Fruit fly (Drosophila melanogaster) whole organism, embryonic: Measurements from ENCODE around the gene TTLL4B.
A peak's percentile ranks its signal among the peaks of the same experiment; 100 is the strongest.

ENCODE experiments used
- Atf-2 ChIP-seq: fragments of 200-800 bp; sonication (Bioruptor generic); optimal IDR thresholded peaks from 2 replicates; lab custom pipeline; 2016; ENCODE audit warnings: missing biosample characterization, missing genetic modification characterization
- B-H2 ChIP-seq: fragments of 200-800 bp; sonication (Bioruptor generic); optimal IDR thresholded peaks from 2 replicates; lab custom pipeline; 2018; ENCODE audit warnings: missing biosample characterization, mild to moderate bottlenecking, missing genetic modification characterization
- BtbVII ChIP-seq: fragments of 200-800 bp; sonication (Bioruptor generic); optimal IDR thresholded peaks from 3 replicates; lab custom pipeline; 2017; ENCODE audit warnings: missing biosample characterization, mild to moderate bottlenecking, missing genetic modification characterization
- CG10979 ChIP-seq: fragments of 200-800 bp; sonication (Bioruptor generic); optimal IDR thresholded peaks from 2 replicates; lab custom pipeline; 2018; ENCODE audit warnings: missing biosample characterization, mild to moderate bottlenecking, missing genetic modification characterization, moderate library complexity
- CG11456 ChIP-seq: fragments of 200-800 bp; sonication (Bioruptor generic); IDR thresholded peaks from 3 replicates; pipeline ENCODE4 v1.3.6; 2022; ENCODE audit warnings: missing biosample characterization, missing genetic modification characterization
- CG11504 ChIP-seq: fragments of 200-800 bp; sonication (Bioruptor generic); optimal IDR thresholded peaks from 3 replicates; lab custom pipeline; 2019; ENCODE audit warnings: missing biosample characterization, mild to moderate bottlenecking, missing genetic modification characterization, moderate library complexity
- CG12071 ChIP-seq: fragments of 200-800 bp; sonication (Bioruptor generic); optimal IDR thresholded peaks from 3 replicates; lab custom pipeline; 2018; ENCODE audit warnings: missing biosample characterization, mild to moderate bottlenecking, missing genetic modification characterization
- CG13424 ChIP-seq: fragments of 200-800 bp; sonication (Bioruptor generic); optimal IDR thresholded peaks from 2 replicates; lab custom pipeline; 2019; ENCODE audit warnings: missing biosample characterization, mild to moderate bottlenecking, missing genetic modification characterization, moderate library complexity
- CG15696 ChIP-seq: fragments of 200-800 bp; sonication (Bioruptor generic); optimal IDR thresholded peaks from 2 replicates; lab custom pipeline; 2019; ENCODE audit warnings: missing biosample characterization, mild to moderate bottlenecking, missing genetic modification characterization, moderate library complexity
- CG1603 ChIP-seq: fragments of 200-800 bp; sonication (Bioruptor generic); optimal IDR thresholded peaks from 2 replicates; lab custom pipeline; 2019; ENCODE audit warnings: missing biosample characterization, mild to moderate bottlenecking, missing genetic modification characterization, moderate library complexity
- CG17829 ChIP-seq: fragments of 200-800 bp; optimal IDR thresholded peaks from 2 replicates; lab custom pipeline; 2019; ENCODE audit warnings: missing biosample characterization, mild to moderate bottlenecking, missing genetic modification characterization, moderate library complexity
- CG30431 ChIP-seq: fragments of 200-800 bp; sonication (Bioruptor generic); optimal IDR thresholded peaks from 2 replicates; lab custom pipeline; 2017; ENCODE audit warnings: missing biosample characterization, missing genetic modification characterization
- CG33557 ChIP-seq: fragments of 200-800 bp; sonication (Bioruptor generic); optimal IDR thresholded peaks from 2 replicates; lab custom pipeline; 2019; ENCODE audit warnings: missing biosample characterization, mild to moderate bottlenecking, missing genetic modification characterization, moderate library complexity
- CG3995 ChIP-seq: fragments of 200-800 bp; sonication (Bioruptor generic); optimal IDR thresholded peaks from 3 replicates; lab custom pipeline; 2016; ENCODE audit warnings: missing biosample characterization, missing genetic modification characterization
- CG42726 ChIP-seq: fragments of 200-800 bp; sonication (Bioruptor generic); IDR thresholded peaks from 2 replicates; pipeline ENCODE4 v1.3.6; 2022; ENCODE audit warnings: missing biosample characterization, missing genetic modification characterization; ENCODE audit not compliant: partially characterized antibody
- CG43689 ChIP-seq: fragments of 200-800 bp; sonication (Bioruptor generic); IDR thresholded peaks from 2 replicates; pipeline ENCODE4 v1.3.6; 2022; ENCODE audit warnings: missing biosample characterization, missing genetic modification characterization
- CG6175 ChIP-seq: fragments of 200-800 bp; sonication (Bioruptor generic); IDR thresholded peaks from 3 replicates; pipeline ENCODE4 v1.3.6; 2022; ENCODE audit warnings: missing biosample characterization, missing genetic modification characterization
- CG6689 ChIP-seq: fragments of 200-800 bp; sonication (Bioruptor generic); IDR thresholded peaks from 2 replicates; pipeline ENCODE4 v1.3.6; 2022; ENCODE audit warnings: missing biosample characterization, missing genetic modification characterization
- CG6813 ChIP-seq: fragments of 200-800 bp; sonication (Bioruptor generic); optimal IDR thresholded peaks from 2 replicates; lab custom pipeline; 2017; ENCODE audit warnings: missing biosample characterization, missing genetic modification characterization, mild to moderate bottlenecking, moderate library complexity, missing genetic modification reagents
- CG8359 ChIP-seq: fragments of 200-800 bp; sonication (Bioruptor generic); optimal IDR thresholded peaks from 2 replicates; lab custom pipeline; 2017; ENCODE audit warnings: missing biosample characterization, mild to moderate bottlenecking, missing genetic modification characterization, borderline replicate concordance
- CG8388 ChIP-seq: fragments of 200-800 bp; sonication (Bioruptor generic); optimal IDR thresholded peaks from 2 replicates; lab custom pipeline; 2019; ENCODE audit warnings: missing biosample characterization, mild to moderate bottlenecking, missing genetic modification characterization, moderate library complexity
- Dad ChIP-seq: fragments of 200-800 bp; sonication (Bioruptor generic); optimal IDR thresholded peaks from 3 replicates; lab custom pipeline; 2016; ENCODE audit warnings: missing biosample characterization, missing genetic modification characterization
- E2f1 ChIP-seq: fragments of 200-800 bp; sonication (Bioruptor generic); IDR thresholded peaks from 2 replicates; pipeline ENCODE4 v1.3.6; 2022; ENCODE audit warnings: missing biosample characterization, missing genetic modification characterization
- Ets65A ChIP-seq: fragments of 200-800 bp; sonication (Bioruptor generic); peaks from one replicate; lab custom pipeline; 2016; ENCODE audit warnings: missing biosample characterization, missing genetic modification characterization
- H2.0 ChIP-seq: fragments of 200-800 bp; sonication (Bioruptor generic); IDR thresholded peaks from 2 replicates; pipeline ENCODE4 v1.3.6; 2022; ENCODE audit warnings: missing biosample characterization, missing genetic modification characterization
- HHEX ChIP-seq: fragments of 200-800 bp; sonication (Bioruptor generic); optimal IDR thresholded peaks from 3 replicates; lab custom pipeline; 2017; ENCODE audit warnings: missing biosample characterization, mild to moderate bottlenecking, missing genetic modification characterization, missing genetic modification reagents
- HLH3B ChIP-seq: fragments of 200-800 bp; sonication (Bioruptor generic); IDR thresholded peaks from 2 replicates; pipeline ENCODE4 v1.3.6; 2022; ENCODE audit warnings: missing biosample characterization, missing genetic modification characterization
- HmgD ChIP-seq: fragments of 200-800 bp; sonication (Bioruptor generic); optimal IDR thresholded peaks from 3 replicates; lab custom pipeline; 2016; ENCODE audit warnings: missing biosample characterization, missing genetic modification characterization
- Hsf ChIP-seq: fragments of 200-800 bp; sonication (Bioruptor generic); optimal IDR thresholded peaks from 3 replicates; lab custom pipeline; 2016; ENCODE audit warnings: missing biosample characterization, missing genetic modification characterization
- Mad ChIP-seq: fragments of 200-800 bp; sonication (Bioruptor generic); optimal IDR thresholded peaks from 2 replicates; lab custom pipeline; 2016; ENCODE audit warnings: missing biosample characterization, missing genetic modification characterization
- Myb ChIP-seq: fragments of 200-800 bp; sonication (Bioruptor generic); optimal IDR thresholded peaks from 2 replicates; lab custom pipeline; 2016; ENCODE audit warnings: missing biosample characterization, missing genetic modification characterization
- NFAT ChIP-seq: fragments of 200-800 bp; sonication (Bioruptor generic); IDR thresholded peaks from 2 replicates; pipeline ENCODE4 v1.3.6; 2022; ENCODE audit warnings: missing biosample characterization, missing genetic modification characterization
- Sox102F ChIP-seq: fragments of 200-800 bp; sonication (Bioruptor generic); optimal IDR thresholded peaks from 2 replicates; lab custom pipeline; 2018; ENCODE audit warnings: missing biosample characterization, mild to moderate bottlenecking, missing genetic modification characterization, moderate library complexity
- Taf1 ChIP-seq: fragments of 200-800 bp; sonication (Bioruptor generic); IDR thresholded peaks from 2 replicates; pipeline ENCODE4 v1.3.6; 2022; ENCODE audit warnings: missing biosample characterization, missing genetic modification characterization
- Tbp ChIP-seq: fragments of >200 bp; optimal IDR thresholded peaks from 2 replicates; lab custom pipeline; 2018; ENCODE audit warnings: missing biosample characterization, missing genetic modification characterization
- Xbp1 ChIP-seq: fragments of 200-800 bp; sonication (Bioruptor generic); optimal IDR thresholded peaks from 3 replicates; lab custom pipeline; 2016; ENCODE audit warnings: missing biosample characterization, mild to moderate bottlenecking, missing genetic modification characterization
- az2 ChIP-seq: fragments of 200-800 bp; sonication (Bioruptor generic); optimal IDR thresholded peaks from 3 replicates; lab custom pipeline; 2016; ENCODE audit warnings: missing biosample characterization, missing genetic modification characterization
- chinmo ChIP-seq: fragments of 200-800 bp; sonication (Bioruptor generic); IDR thresholded peaks from 4 replicates; pipeline ENCODE4 v1.3.6; 2022; ENCODE audit warnings: missing biosample characterization, missing genetic modification characterization; ENCODE audit not compliant: partially characterized antibody
- chm ChIP-seq: fragments of 200-800 bp; sonication (Bioruptor generic); IDR thresholded peaks from 2 replicates; pipeline ENCODE4 v1.3.6; 2022; ENCODE audit warnings: missing biosample characterization, missing genetic modification characterization
- danr ChIP-seq: fragments of 200-800 bp; sonication (Bioruptor generic); IDR thresholded peaks from 2 replicates; pipeline ENCODE4 v1.3.6; 2022; ENCODE audit warnings: missing biosample characterization, missing genetic modification characterization
- dmrt11E ChIP-seq: fragments of 200-800 bp; sonication (Bioruptor generic); optimal IDR thresholded peaks from 3 replicates; lab custom pipeline; 2018; ENCODE audit warnings: missing biosample characterization, mild to moderate bottlenecking, missing genetic modification characterization, moderate library complexity
- dysf ChIP-seq: fragments of 200-800 bp; sonication (Bioruptor generic); IDR thresholded peaks from 3 replicates; pipeline ENCODE4 v1.3.6; 2022; ENCODE audit warnings: missing biosample characterization, missing genetic modification characterization
- eyg ChIP-seq: fragments of 200-800 bp; sonication (Bioruptor generic); optimal IDR thresholded peaks from 3 replicates; lab custom pipeline; 2016; ENCODE audit warnings: missing biosample characterization, missing genetic modification characterization
- fd96Cb ChIP-seq: fragments of 200-800 bp; sonication (Bioruptor generic); optimal IDR thresholded peaks from 2 replicates; lab custom pipeline; 2018; ENCODE audit warnings: missing biosample characterization, mild to moderate bottlenecking, missing genetic modification characterization, moderate library complexity
- h ChIP-seq: fragments of >200 bp; optimal IDR thresholded peaks from 2 replicates; lab custom pipeline; 2017
- hth ChIP-seq: fragments of >200 bp; optimal IDR thresholded peaks from 2 replicates; lab custom pipeline; 2017; ENCODE audit warnings: inconsistent platforms
- nmo ChIP-seq: fragments of 200-800 bp; sonication (Bioruptor generic); optimal IDR thresholded peaks from 2 replicates; lab custom pipeline; 2018; ENCODE audit warnings: missing biosample characterization, mild to moderate bottlenecking, missing genetic modification characterization, moderate library complexity
- sens ChIP-seq: fragments of 200-800 bp; sonication (Bioruptor generic); peaks from one replicate; lab custom pipeline; 2016; ENCODE audit warnings: missing biosample characterization, missing genetic modification characterization
- tin ChIP-seq: fragments of 200-800 bp; sonication (Bioruptor generic); optimal IDR thresholded peaks from 3 replicates; lab custom pipeline; 2016; ENCODE audit warnings: missing biosample characterization, missing genetic modification characterization
- unc-4 ChIP-seq: fragments of 200-800 bp; sonication (Bioruptor generic); IDR thresholded peaks from 2 replicates; pipeline ENCODE4 v1.3.6; 2022; ENCODE audit warnings: missing biosample characterization, missing genetic modification characterization; ENCODE audit not compliant: partially characterized antibody
- vvl ChIP-seq: fragments of 200-800 bp; sonication (Bioruptor generic); IDR thresholded peaks from 2 replicates; pipeline ENCODE4 v1.3.6; 2022; ENCODE audit warnings: missing biosample characterization, missing genetic modification characterization
- wek ChIP-seq: fragments of 200-800 bp; sonication (Bioruptor generic); optimal IDR thresholded peaks from 3 replicates; lab custom pipeline; 2018; ENCODE audit warnings: missing biosample characterization, mild to moderate bottlenecking, missing genetic modification characterization, moderate library complexity

TTLL4B gene

dm6 chr2L:3853507-3854030 lies 8.9 kb upstream of the TTLL4B start (continued):
- TF ChIP-seq Mad (GFP tag; lab: Kevin White, UChicago): no peak
- TF ChIP-seq vvl (GFP tag; lab: Robert Waterston, UW): peak; percentile 41; the same call in 1 of the 2 replicates
- TF ChIP-seq chm (GFP tag; lab: Robert Waterston, UW): no peak
- TF ChIP-seq Tbp (GFP tag; lab: Kevin White, UChicago): no peak
- TF ChIP-seq CG6175 (GFP tag; lab: Robert Waterston, UW): no peak
- peak; percentile 18 for TF ChIP-seq tin
- TF ChIP-seq HHEX (GFP tag; lab: Kevin White, UChicago): no peak
- TF ChIP-seq CG17829 (tag; lab: Kevin White, UChicago): no peak
- TF ChIP-seq H2.0: no peak
- no peak for TF ChIP-seq h
- peak; percentile 67 for TF ChIP-seq dmrt11E
- TF ChIP-seq Ets65A (GFP tag; lab: Kevin White, UChicago): peak; percentile 88
- peak; percentile 73 for TF ChIP-seq sens (GFP tag; lab: Kevin White, UChicago)
- TF ChIP-seq nmo (GFP tag; lab: Kevin White, UChicago): peak; percentile 22
- TF ChIP-seq az2 (GFP tag; lab: Kevin White, UChicago): no peak
- no peak for TF ChIP-seq B-H2 (GFP tag; lab: Kevin White, UChicago)
- no peak for TF ChIP-seq chinmo (GFP tag; lab: Robert Waterston, UW)
- TF ChIP-seq CG42726 (GFP tag; lab: Robert Waterston, UW): no peak
- no peak for TF ChIP-seq unc-4 (GFP tag; lab: Robert Waterston, UW)
- peak; percentile 70 for TF ChIP-seq CG15696 (tag; lab: Kevin White, UChicago)
- no peak for TF ChIP-seq dysf (GFP tag; lab: Robert Waterston, UW)
- no peak for TF ChIP-seq NFAT (GFP tag; lab: Robert Waterston, UW)
- TF ChIP-seq CG6689 (GFP tag; lab: Robert Waterston, UW): 0 out of 2 replicates have a peak, but pooled peaks have one; percentile 27
- peak; percentile 44 for TF ChIP-seq CG10979 (tag; lab: Kevin White, UChicago)
- TF ChIP-seq CG30431 (GFP tag; lab: Kevin White, UChicago): no peak
- TF ChIP-seq danr (GFP tag; lab: Robert Waterston, UW): no peak
- TF ChIP-seq CG11456 (GFP tag; lab: Robert Waterston, UW): no peak
- peak; percentile 5 for TF ChIP-seq fd96Cb (tag; lab: Kevin White, UChicago)
- TF ChIP-seq CG12071 (GFP tag; lab: Kevin White, UChicago): no peak
- TF ChIP-seq eyg (GFP tag; lab: Kevin White, UChicago): no peak
- peak; percentile 26 for TF ChIP-seq CG8388 (GFP tag; lab: Kevin White, UChicago)
- no peak for TF ChIP-seq CG6813 (GFP tag; lab: Kevin White, UChicago)
- TF ChIP-seq CG8359: no peak
- peak; percentile 22 for TF ChIP-seq CG1603 (tag; lab: Kevin White, UChicago)
- no peak for TF ChIP-seq CG43689
- TF ChIP-seq HLH3B (GFP tag; lab: Robert Waterston, UW): 0 out of 2 replicates have a peak, but pooled peaks have one; percentile 5
- peak; percentile 7; the same call in 1 of the 2 replicates for TF ChIP-seq E2f1 (GFP tag; lab: Robert Waterston, UW)
- TF ChIP-seq Myb (GFP tag; lab: Kevin White, UChicago): no peak
- TF ChIP-seq Atf-2 (GFP tag; lab: Kevin White, UChicago): no peak
- no peak for TF ChIP-seq wek (GFP tag; lab: Kevin White, UChicago)
- peak; percentile 2 for TF ChIP-seq CG13424 (tag; lab: Kevin White, UChicago)
- TF ChIP-seq BtbVII: no peak
- TF ChIP-seq Taf1: no peak
- TF ChIP-seq hth (lab: Kevin White, UChicago): no peak
- peak; percentile 11 for TF ChIP-seq Sox102F (GFP tag; lab: Kevin White, UChicago)
- TF ChIP-seq HmgD (GFP tag; lab: Kevin White, UChicago): no peak
- TF ChIP-seq CG33557 (GFP tag; lab: Kevin White, UChicago): peak; percentile 14
- TF ChIP-seq Xbp1 (GFP tag; lab: Kevin White, UChicago): peak; percentile 23
- TF ChIP-seq Hsf: no peak
- TF ChIP-seq Dad: no peak
- TF ChIP-seq CG11504 (tag; lab: Kevin White, UChicago): peak; percentile 20
- no peak for TF ChIP-seq CG3995 (GFP tag; lab: Kevin White, UChicago)
